Worm (Caenorhabditis elegans) whole organism, L4/young adult: ENCODE measurements around the gene unc-22.

Experiments
- W03F9.2 ChIP-seq: fragments of 150-350 bp; optimal IDR thresholded peaks from 2 replicates; lab custom pipeline; 2014; ENCODE audit warnings: missing biosample characterization, missing genetic modification characterization
- dao-5 ChIP-seq: sonication (generic microtip); optimal IDR thresholded peaks from 2 replicates; lab custom pipeline; 2016; ENCODE audit warnings: missing genotype, missing genetic modification characterization, moderate library complexity, missing compliant biosample characterization

ce11 chrIV:11965327-11965726, 45.5 kb downstream of the unc-22 start, which contains the start of gene srj-1:
- no peak for TF ChIP-seq dao-5
- no peak for TF ChIP-seq W03F9.2 (tag; lab: Kevin White, UChicago)
